Worm (Caenorhabditis elegans) whole organism, L3 larva: ENCODE results near the gene C09E7.8.

Source experiments
- ZK546.5 ChIP-seq: sonication (generic microtip); optimal IDR thresholded peaks from 2 replicates; lab custom pipeline; 2017; ENCODE audit warnings: missing biosample characterization, missing genetic modification characterization
- ama-1 ChIP-seq: fragments of 150-350 bp; optimal IDR thresholded peaks from 2 replicates; lab custom pipeline; 2018
- ceh-28 ChIP-seq: fragments of 150-350 bp; optimal IDR thresholded peaks from 2 replicates; lab custom pipeline; 2014; ENCODE audit warnings: missing biosample characterization, missing genetic modification reagents, missing genetic modification characterization
- ceh-82 ChIP-seq: fragments of 150-350 bp; optimal IDR thresholded peaks from 2 replicates; lab custom pipeline; 2014; ENCODE audit warnings: missing biosample characterization, missing genetic modification characterization
- ceh-9 ChIP-seq: sonication (generic microtip); optimal IDR thresholded peaks from 2 replicates; lab custom pipeline; 2018; ENCODE audit warnings: missing biosample characterization, missing genetic modification characterization
- daf-12 ChIP-seq: fragments of 150-350 bp; optimal IDR thresholded peaks from 2 replicates; lab custom pipeline; 2014; ENCODE audit warnings: missing biosample characterization, missing genetic modification reagents, missing genetic modification characterization
- egl-27 ChIP-seq: sonication (generic microtip); optimal IDR thresholded peaks from 4 replicates; lab custom pipeline; 2017; ENCODE audit warnings: missing biosample characterization, missing genetic modification reagents, missing genetic modification characterization
- egl-5 ChIP-seq: fragments of 150-350 bp; optimal IDR thresholded peaks from 2 replicates; lab custom pipeline; 2017; ENCODE audit warnings: missing biosample characterization, missing genetic modification reagents, missing genetic modification characterization, inconsistent platforms
- elt-1 ChIP-seq: fragments of 150-350 bp; optimal IDR thresholded peaks from 2 replicates; lab custom pipeline; 2014; ENCODE audit warnings: missing biosample characterization, missing genetic modification characterization
- elt-2 ChIP-seq: sonication (generic microtip); optimal IDR thresholded peaks from 2 replicates; lab custom pipeline; 2016; ENCODE audit warnings: missing genetic modification reagents, mild to moderate bottlenecking, missing genetic modification characterization, missing compliant biosample characterization
- fos-1 ChIP-seq: fragments of 150-350 bp; optimal IDR thresholded peaks from 2 replicates; lab custom pipeline; 2014; ENCODE audit warnings: missing biosample characterization, missing genetic modification characterization
- hmg-11 ChIP-seq: sonication (generic microtip); optimal IDR thresholded peaks from 2 replicates; lab custom pipeline; 2016; ENCODE audit warnings: missing genetic modification characterization, missing compliant biosample characterization
- mdl-1 ChIP-seq: fragments of 150-350 bp; optimal IDR thresholded peaks from 2 replicates; lab custom pipeline; 2014; ENCODE audit warnings: missing biosample characterization, missing genetic modification characterization
- nfya-1 ChIP-seq: sonication (generic microtip); optimal IDR thresholded peaks from 2 replicates; lab custom pipeline; 2017; ENCODE audit warnings: missing genetic modification characterization, mild to moderate bottlenecking, missing compliant biosample characterization, antibody characterized with exemption, moderate library complexity; ENCODE audit not compliant: insufficient read depth
- nhr-11 ChIP-seq: fragments of 150-350 bp; optimal IDR thresholded peaks from 2 replicates; lab custom pipeline; 2014; ENCODE audit warnings: missing biosample characterization, missing genetic modification characterization
- nhr-12 ChIP-seq: fragments of 150-350 bp; optimal IDR thresholded peaks from 2 replicates; lab custom pipeline; 2014; ENCODE audit warnings: missing biosample characterization, missing genetic modification characterization
- nhr-23 ChIP-seq: fragments of 150-350 bp; optimal IDR thresholded peaks from 2 replicates; lab custom pipeline; 2014; ENCODE audit warnings: missing biosample characterization, missing genetic modification reagents, missing genetic modification characterization
- nhr-25 ChIP-seq: sonication (generic microtip); optimal IDR thresholded peaks from 2 replicates; lab custom pipeline; 2017; ENCODE audit warnings: missing biosample characterization, missing genetic modification characterization
- nhr-28 ChIP-seq: fragments of 150-350 bp; optimal IDR thresholded peaks from 2 replicates; lab custom pipeline; 2014; ENCODE audit warnings: missing biosample characterization, missing genetic modification characterization
- nhr-43 ChIP-seq: sonication (generic microtip); optimal IDR thresholded peaks from 2 replicates; lab custom pipeline; 2016; ENCODE audit warnings: mild to moderate bottlenecking, missing genetic modification characterization, missing compliant biosample characterization; ENCODE audit not compliant: poor library complexity, severe bottlenecking
- nhr-67 ChIP-seq: fragments of 150-350 bp; optimal IDR thresholded peaks from 2 replicates; lab custom pipeline; 2014; ENCODE audit warnings: missing biosample characterization, missing genetic modification characterization
- nhr-76 ChIP-seq: fragments of 150-350 bp; sonication (generic microtip); optimal IDR thresholded peaks from 5 replicates; lab custom pipeline; 2014; ENCODE audit warnings: missing biosample characterization, missing genetic modification characterization
- nhr-77 ChIP-seq: fragments of 150-350 bp; optimal IDR thresholded peaks from 2 replicates; lab custom pipeline; 2014; ENCODE audit warnings: missing biosample characterization, missing genetic modification characterization
- pha-4 ChIP-seq: fragments of 150-350 bp; optimal IDR thresholded peaks from 2 replicates; lab custom pipeline; 2014; ENCODE audit warnings: missing biosample characterization, missing genetic modification reagents, missing genetic modification characterization
- sea-2 ChIP-seq: fragments of 150-350 bp; sonication (generic microtip); optimal IDR thresholded peaks from 4 replicates; lab custom pipeline; 2014; ENCODE audit warnings: missing biosample characterization, missing genetic modification reagents, missing genetic modification characterization
- skn-1 ChIP-seq: fragments of 150-350 bp; optimal IDR thresholded peaks from 2 replicates; lab custom pipeline; 2014; ENCODE audit warnings: missing biosample characterization, missing genetic modification characterization
- snpc-4 ChIP-seq: fragments of 150-350 bp; optimal IDR thresholded peaks from 2 replicates; lab custom pipeline; 2014; ENCODE audit warnings: missing biosample characterization, missing genetic modification characterization
- tbx-2 ChIP-seq: sonication (generic microtip); optimal IDR thresholded peaks from 2 replicates; lab custom pipeline; 2016; ENCODE audit warnings: mild to moderate bottlenecking, missing genetic modification characterization, missing compliant biosample characterization
- ztf-11 ChIP-seq: fragments of 150-350 bp; optimal IDR thresholded peaks from 2 replicates; lab custom pipeline; 2014; ENCODE audit warnings: missing biosample characterization, missing genetic modification characterization
- ztf-4 ChIP-seq: fragments of 150-350 bp; optimal IDR thresholded peaks from 2 replicates; lab custom pipeline; 2014; ENCODE audit warnings: missing biosample characterization, missing genetic modification characterization

C09E7.8 gene

ce11 chrIII:6519949-6520348 is 38.4 kb downstream of the C09E7.8 start, which contains the start of gene C09E7.10:
Gene C09E7.10, minus strand, starts transcription at chrIII:6520049.
- no peak for TF ChIP-seq nhr-12 (tag; lab: Kevin White, UChicago)
- no peak for TF ChIP-seq nhr-77 (tag; lab: Kevin White, UChicago)
- no peak for TF ChIP-seq tbx-2 (tag; lab: Kevin White, UChicago)
- TF ChIP-seq mdl-1 (tag; lab: Kevin White, UChicago): no peak
- no peak for TF ChIP-seq nhr-67
- no peak for TF ChIP-seq nhr-28 (tag; lab: Kevin White, UChicago)
- no peak for TF ChIP-seq nfya-1 (tag; lab: Kevin White, UChicago)
- no peak for TF ChIP-seq sea-2
- TF ChIP-seq ztf-4 (tag; lab: Kevin White, UChicago): no peak
- TF ChIP-seq nhr-25 (tag; lab: Kevin White, UChicago): no peak
- TF ChIP-seq daf-12 (tag; lab: Kevin White, UChicago): no peak

- TF ChIP-seq egl-5 (tag; lab: Kevin White, UChicago) (no peak), daf-12 (tag; lab: Kevin White, UChicago) (no peak), nhr-25 (tag; lab: Kevin White, UChicago) (no peak), nhr-76 (tag; lab: Kevin White, UChicago) (no peak), elt-1 (no peak), ztf-11 (no peak), snpc-4 (tag; lab: Kevin White, UChicago) (no peak), ceh-82 (tag; lab: Kevin White, UChicago) (no peak), nfya-1 (tag; lab: Kevin White, UChicago) (no peak), hmg-11 (tag; lab: Kevin White, UChicago) (no peak), nhr-77 (tag; lab: Kevin White, UChicago) (no peak), nhr-67 (no peak), ceh-28 (no peak), elt-2 (tag; lab: Kevin White, UChicago) (no peak), nhr-12 (tag; lab: Kevin White, UChicago) (no peak), nhr-11 (tag; lab: Kevin White, UChicago) (no peak), ama-1 (lab: Kevin White, UChicago) (no peak)
Observed at ce11 chrIII:6514673-6515072, 43.7 kb downstream of the C09E7.8 start, which contains the start of gene acr-5. Gene acr-5, minus strand, starts transcription at chrIII:6514773.

- no peak for TF ChIP-seq elt-1
- TF ChIP-seq pha-4 (tag; lab: Kevin White, UChicago): no peak
- TF ChIP-seq nhr-67: no peak
- TF ChIP-seq elt-2 (tag; lab: Kevin White, UChicago): peak; percentile 11
- TF ChIP-seq nhr-43 (tag; lab: Kevin White, UChicago): peak; percentile 51
- no peak for TF ChIP-seq skn-1 (tag; lab: Kevin White, UChicago)
- no peak for TF ChIP-seq ceh-9
Observed at ce11 chrIII:6509301-6509700, 49.1 kb downstream of the C09E7.8 start.

ce11 chrIII:6508327-6508726 is 50.1 kb downstream of the C09E7.8 start:
- no peak for TF ChIP-seq daf-12 (tag; lab: Kevin White, UChicago)
- TF ChIP-seq nhr-43 (tag; lab: Kevin White, UChicago): peak; percentile 76

ce11 chrIII:6507832-6508231 is 50.6 kb downstream of the C09E7.8 start, which contains the start of gene F23F12.12:
Gene F23F12.12, plus strand, starts transcription at chrIII:6508132.
- TF ChIP-seq ztf-4 (tag; lab: Kevin White, UChicago) (no peak), ama-1 (lab: Kevin White, UChicago) (no peak), elt-2 (tag; lab: Kevin White, UChicago) (no peak), nhr-23 (no peak), ZK546.5 (no peak), fos-1 (no peak), skn-1 (tag; lab: Kevin White, UChicago) (no peak), egl-27 (tag; lab: Kevin White, UChicago) (no peak)
